Worm (Caenorhabditis elegans) whole organism, young adult: Measurements from ENCODE around the gene W02A2.8.

Source experiments
- C17E4.6 ChIP-seq: fragments of 200-800 bp; sonication (Bioruptor generic); IDR thresholded peaks from 2 replicates; pipeline ENCODE4 v1.3.6; 2022; ENCODE audit warnings: missing genetic modification reagents, missing genetic modification characterization, missing compliant biosample characterization
- F23B12.7 ChIP-seq: sonication (generic microtip); optimal IDR thresholded peaks from 2 replicates; lab custom pipeline; 2017; ENCODE audit warnings: missing genetic modification characterization, mild to moderate bottlenecking, missing compliant biosample characterization, antibody characterized with exemption, moderate library complexity; ENCODE audit not compliant: insufficient read depth
- F33H1.4 ChIP-seq: fragments of 200-800 bp; sonication (Bioruptor generic); IDR thresholded peaks from 2 replicates; pipeline ENCODE4 v1.3.6; 2022; ENCODE audit warnings: missing genetic modification reagents, missing genetic modification characterization, missing compliant biosample characterization
- F52B5.7 ChIP-seq: sonication (generic microtip); optimal IDR thresholded peaks from 2 replicates; lab custom pipeline; 2016; ENCODE audit warnings: mild to moderate bottlenecking, missing genetic modification characterization, missing compliant biosample characterization
- F55B11.4 ChIP-seq: sonication (generic microtip); optimal IDR thresholded peaks from 2 replicates; lab custom pipeline; 2016; ENCODE audit warnings: missing compliant biosample characterization, missing genetic modification characterization, borderline replicate concordance; ENCODE audit not compliant: insufficient read depth
- Y53F4B.3 ChIP-seq: fragments of 200-800 bp; sonication (Bioruptor generic); IDR thresholded peaks from 2 replicates; pipeline ENCODE4 v1.3.6; 2022; ENCODE audit warnings: missing genetic modification reagents, missing genetic modification characterization, missing compliant biosample characterization
- Y67H2A.10 ChIP-seq: fragments of 200-800 bp; sonication (Bioruptor generic); conservative IDR thresholded peaks from 2 replicates; pipeline ENCODE4 v1.3.6; 2022; ENCODE audit warnings: missing genetic modification reagents, missing genetic modification characterization, missing compliant biosample characterization
- Y79H2A.3 ChIP-seq: fragments of 200-800 bp; sonication (Bioruptor generic); conservative IDR thresholded peaks from 2 replicates; pipeline ENCODE4 v1.3.6; 2022; ENCODE audit warnings: missing genetic modification reagents, missing genetic modification characterization, missing compliant biosample characterization
- Y95B8A.8 ChIP-seq: fragments of 200-800 bp; sonication (Bioruptor generic); IDR thresholded peaks from 2 replicates; pipeline ENCODE4 v1.3.6; 2022; ENCODE audit warnings: missing genetic modification reagents, missing genetic modification characterization, missing compliant biosample characterization
- ccch-3 ChIP-seq: fragments of 200-800 bp; sonication (Bioruptor generic); optimal IDR thresholded peaks from 2 replicates; lab custom pipeline; 2018; ENCODE audit warnings: mild to moderate bottlenecking, missing genetic modification characterization, missing compliant biosample characterization
- ceh-100 ChIP-seq: fragments of 200-800 bp; sonication (Bioruptor generic); IDR thresholded peaks from 2 replicates; pipeline ENCODE4 v1.3.6; 2022; ENCODE audit warnings: missing genetic modification reagents, missing genetic modification characterization, missing compliant biosample characterization
- ceh-27 ChIP-seq: fragments of 200-800 bp; sonication (Bioruptor generic); optimal IDR thresholded peaks from 2 replicates; lab custom pipeline; 2018; ENCODE audit warnings: mild to moderate bottlenecking, missing genetic modification characterization, moderate library complexity, missing compliant biosample characterization
- ceh-40 ChIP-seq: fragments of 200-800 bp; sonication (Bioruptor generic); IDR thresholded peaks from 2 replicates; pipeline ENCODE4 v1.3.6; 2022; ENCODE audit warnings: missing genetic modification characterization, missing compliant biosample characterization
- die-1 ChIP-seq: sonication (generic microtip); optimal IDR thresholded peaks from 2 replicates; lab custom pipeline; 2016; ENCODE audit warnings: missing genotype, mild to moderate bottlenecking, missing genetic modification characterization, missing compliant biosample characterization
- dox-1 ChIP-seq: fragments of 200-800 bp; sonication (Bioruptor generic); IDR thresholded peaks from 2 replicates; pipeline ENCODE4 v1.3.6; 2022; ENCODE audit warnings: missing genetic modification reagents, missing genetic modification characterization, missing compliant biosample characterization
- dpl-1 ChIP-seq: fragments of 150-350 bp; optimal IDR thresholded peaks from 2 replicates; lab custom pipeline; 2014; ENCODE audit warnings: missing biosample characterization, missing genetic modification reagents, missing genetic modification characterization
- egl-44 ChIP-seq: fragments of 200-800 bp; sonication (Bioruptor generic); IDR thresholded peaks from 2 replicates; pipeline ENCODE4 v1.3.6; 2022; ENCODE audit warnings: missing genetic modification reagents, missing genetic modification characterization, missing compliant biosample characterization
- egrh-3 ChIP-seq: fragments of 200-800 bp; sonication (Bioruptor generic); IDR thresholded peaks from 2 replicates; pipeline ENCODE4 v1.3.6; 2022; ENCODE audit warnings: missing genetic modification reagents, missing genetic modification characterization, missing compliant biosample characterization
- ekl-4 ChIP-seq: fragments of 200-800 bp; sonication (Bioruptor generic); IDR thresholded peaks from 2 replicates; pipeline ENCODE4 v1.3.6; 2022; ENCODE audit warnings: missing genetic modification reagents, missing genetic modification characterization, missing compliant biosample characterization
- hlh-12 ChIP-seq: sonication (generic microtip); optimal IDR thresholded peaks from 2 replicates; lab custom pipeline; 2016; ENCODE audit warnings: missing genetic modification characterization, missing compliant biosample characterization
- hmg-1.2 ChIP-seq: fragments of 200-800 bp; sonication (Bioruptor generic); IDR thresholded peaks from 2 replicates; pipeline ENCODE4 v1.3.6; 2022; ENCODE audit warnings: missing genetic modification reagents, missing genetic modification characterization, missing compliant biosample characterization
- hmg-20 ChIP-seq: fragments of 200-800 bp; sonication (Bioruptor generic); IDR thresholded peaks from 2 replicates; pipeline ENCODE4 v1.3.6; 2022; ENCODE audit warnings: missing genetic modification reagents, missing genetic modification characterization, missing compliant biosample characterization
- hrde-1 ChIP-seq: sonication (generic microtip); optimal IDR thresholded peaks from 2 replicates; lab custom pipeline; 2016; ENCODE audit warnings: missing genetic modification characterization, mild to moderate bottlenecking, missing compliant biosample characterization, moderate library complexity, missing genotype, missing genetic modification reagents, borderline replicate concordance
- let-607 ChIP-seq, 2 experiments: fragments of 200-800 bp in 1 of 2; sonication (Bioruptor generic) in 1 of 2; sonication (generic microtip) in 1 of 2; optimal IDR thresholded peaks; 2 replicates each; lab custom pipeline; 2016 to 2018; ENCODE audit warnings: mild to moderate bottlenecking in 2 of 2, missing compliant biosample characterization in 2 of 2, missing genetic modification characterization in 2 of 2, moderate library complexity in 2 of 2, missing genotype in 1 of 2
- lin-26 ChIP-seq: fragments of 200-800 bp; sonication (Bioruptor generic); IDR thresholded peaks from 2 replicates; pipeline ENCODE4 v1.3.6; 2022; ENCODE audit warnings: missing genetic modification reagents, missing genetic modification characterization, missing compliant biosample characterization
- lin-40 ChIP-seq: sonication (generic microtip); optimal IDR thresholded peaks from 2 replicates; lab custom pipeline; 2016; ENCODE audit warnings: missing genetic modification characterization, mild to moderate bottlenecking, missing compliant biosample characterization, missing genotype, missing genetic modification reagents
- lsl-1 ChIP-seq: fragments of 200-800 bp; sonication (Bioruptor generic); optimal IDR thresholded peaks from 2 replicates; lab custom pipeline; 2018; ENCODE audit warnings: mild to moderate bottlenecking, missing genetic modification characterization, moderate library complexity, missing compliant biosample characterization
- lsy-27 ChIP-seq: sonication (generic microtip); optimal IDR thresholded peaks from 2 replicates; lab custom pipeline; 2017; ENCODE audit warnings: missing genetic modification characterization, mild to moderate bottlenecking, missing compliant biosample characterization, antibody characterized with exemption, missing genotype, borderline replicate concordance; ENCODE audit not compliant: insufficient read depth
- madf-10 ChIP-seq: sonication (generic microtip); optimal IDR thresholded peaks from 2 replicates; lab custom pipeline; 2016; ENCODE audit warnings: mild to moderate bottlenecking, missing genetic modification characterization, missing compliant biosample characterization
- madf-6 ChIP-seq: fragments of 200-800 bp; sonication (Bioruptor generic); IDR thresholded peaks from 2 replicates; pipeline ENCODE4 v1.3.6; 2022; ENCODE audit warnings: missing genetic modification reagents, missing genetic modification characterization, missing compliant biosample characterization
- mcd-1 ChIP-seq: fragments of 200-800 bp; sonication (Bioruptor generic); IDR thresholded peaks from 2 replicates; pipeline ENCODE4 v1.3.6; 2022; ENCODE audit warnings: missing genetic modification reagents, missing genetic modification characterization, missing compliant biosample characterization
- mes-4 ChIP-seq: sonication (generic microtip); optimal IDR thresholded peaks from 2 replicates; lab custom pipeline; 2016; ENCODE audit warnings: missing genotype, missing genetic modification characterization, missing compliant biosample characterization
- nhr-27 ChIP-seq: fragments of 200-800 bp; sonication (Bioruptor generic); optimal IDR thresholded peaks from 2 replicates; lab custom pipeline; 2018; ENCODE audit warnings: mild to moderate bottlenecking, missing genetic modification characterization, moderate library complexity, missing compliant biosample characterization
- pbrm-1 ChIP-seq: fragments of 200-800 bp; sonication (Bioruptor generic); IDR thresholded peaks from 2 replicates; pipeline ENCODE4 v1.3.6; 2022; ENCODE audit warnings: missing genetic modification reagents, missing genetic modification characterization, missing compliant biosample characterization
- snpc-1.3 ChIP-seq: sonication (generic microtip); optimal IDR thresholded peaks from 2 replicates; lab custom pipeline; 2017; ENCODE audit warnings: missing genetic modification characterization, mild to moderate bottlenecking, missing compliant biosample characterization, antibody characterized with exemption, moderate library complexity, missing genotype, missing genetic modification reagents; ENCODE audit not compliant: insufficient read depth
- snpc-4 ChIP-seq, 5 experiments: fragments of 150-350 bp in 1 of 5; sonication (generic microtip) in 4 of 5; optimal IDR thresholded peaks; 2 replicates each; lab custom pipeline; 2014 to 2018; ENCODE audit warnings: missing genetic modification characterization in 5 of 5, missing biosample characterization in 3 of 5, antibody characterized with exemption in 2 of 5, mild to moderate bottlenecking in 2 of 5, missing compliant biosample characterization in 2 of 5, missing genotype in 2 of 5, moderate library complexity in 2 of 5, missing genetic modification reagents in 1 of 5
- unc-62 ChIP-seq: fragments of 150-350 bp; optimal IDR thresholded peaks from 2 replicates; lab custom pipeline; 2014; ENCODE audit warnings: missing biosample characterization, missing genetic modification reagents, missing genetic modification characterization
- ztf-18 ChIP-seq: sonication (generic microtip); optimal IDR thresholded peaks from 2 replicates; lab custom pipeline; 2016; ENCODE audit warnings: missing genotype, mild to moderate bottlenecking, missing genetic modification characterization, missing compliant biosample characterization

The W02A2.8 gene

DNA sequence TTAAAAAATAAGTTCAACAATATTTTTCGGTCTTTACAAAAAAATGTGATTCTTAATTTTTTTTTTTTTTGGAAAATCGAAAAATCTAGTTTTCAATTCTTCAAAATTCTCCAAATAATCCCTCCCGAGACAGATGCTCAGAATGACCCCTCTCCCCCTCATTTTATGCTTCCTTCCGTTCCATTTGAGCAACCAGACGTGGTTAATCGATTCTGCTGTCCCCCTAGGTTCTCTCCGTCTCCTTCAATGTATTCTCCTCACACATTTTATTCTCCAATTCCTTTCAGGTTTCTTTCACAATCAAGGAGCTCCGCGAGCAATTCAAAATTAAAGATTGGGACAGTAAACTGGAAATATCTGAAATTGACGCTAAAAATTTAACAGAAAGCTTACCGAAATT is 16.5 kb upstream of the W02A2.8 start:
- no peak for TF ChIP-seq ceh-27 (GFP tag; lab: Kevin White, UChicago)
- no peak for TF ChIP-seq hlh-12 (tag; lab: Kevin White, UChicago)
- TF ChIP-seq madf-10 (tag; lab: Kevin White, UChicago): no peak
- TF ChIP-seq mcd-1: no peak

DNA sequence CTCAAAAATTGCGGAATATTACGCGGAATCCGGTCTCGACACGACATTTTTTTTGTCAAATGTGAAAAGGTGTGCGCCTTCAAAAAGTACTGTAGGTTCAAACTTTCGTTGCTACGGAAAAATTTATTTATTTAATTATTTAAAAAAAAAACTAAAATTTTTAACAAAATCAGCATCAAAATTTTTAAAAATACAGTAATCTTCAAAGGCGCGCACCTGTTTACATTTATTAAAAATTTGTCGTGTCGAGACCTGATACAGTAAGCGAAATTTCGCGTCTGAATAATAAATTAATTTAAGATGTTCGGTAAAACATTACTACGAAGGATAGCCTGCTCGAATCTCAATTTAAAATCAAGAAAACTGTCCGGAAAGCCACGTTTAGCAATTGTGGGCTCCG is 13.3 kb upstream of the W02A2.8 start, which contains the start of gene Y62E10A.6:
Gene Y62E10A.6, plus strand, starts transcription at position 301 of the 400 bp plus-strand sequence.
- TF ChIP-seq lin-26 (GFP tag; lab: Robert Waterston, UW) (no peak), F55B11.4 (no peak), hmg-1.2 (GFP tag; lab: Robert Waterston, UW) (no peak), lsy-27 (tag; lab: Kevin White, UChicago) (no peak), mes-4 (tag; lab: Kevin White, UChicago) (no peak), ccch-3 (GFP tag; lab: Kevin White, UChicago) (no peak), ztf-18 (tag; lab: Kevin White, UChicago) (peak; percentile 14), egl-44 (GFP tag; lab: Robert Waterston, UW) (no peak), ekl-4 (no peak), Y79H2A.3 (GFP tag; lab: Robert Waterston, UW) (no peak), die-1 (tag; lab: Kevin White, UChicago) (no peak), lsl-1 (peak; percentile 6), let-607 (tag; optimal IDR thresholded peaks at IDR 0.05; lab: Kevin White, UChicago) (no peak)
- TF ChIP-seq, all 124 proteins: peak for 2

DNA sequence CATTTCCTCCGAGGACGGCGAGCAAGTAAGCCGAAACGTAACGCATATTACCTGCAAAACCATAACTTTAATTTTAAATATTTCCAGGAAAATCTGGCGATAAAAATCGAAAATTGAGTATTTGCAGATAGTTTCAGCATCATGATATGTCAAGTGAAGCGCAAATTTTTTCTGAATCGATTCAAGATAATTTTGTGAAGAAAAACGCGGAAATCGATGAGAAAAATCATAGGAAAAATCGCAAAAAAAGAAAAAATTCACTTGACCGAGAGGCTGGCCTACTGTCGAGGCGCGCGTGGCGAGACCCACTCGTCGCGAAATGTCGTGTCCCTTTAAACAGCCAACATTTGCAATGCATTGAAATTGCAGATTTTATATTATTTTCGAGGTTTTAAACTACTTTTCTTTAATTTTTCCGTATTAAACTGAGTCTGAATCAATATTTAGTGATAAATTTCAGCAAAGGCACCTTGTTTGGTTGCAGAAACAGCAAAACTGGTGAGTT is 11.9 kb upstream of the W02A2.8 start, which contains the start of the genes rla-2, popl-7 and Y62E10A.24:
Gene rla-2, minus strand, starts transcription at position 51 of the 505 bp plus-strand sequence.
Gene popl-7, plus strand, starts transcription at position 455 of the 505 bp plus-strand sequence.
Gene Y62E10A.24, plus strand, starts transcription at position 476 of the 505 bp plus-strand sequence.
- TF ChIP-seq ekl-4: no peak
- TF ChIP-seq snpc-4 (GFP tag; optimal IDR thresholded peaks at IDR 0.05; lab: Kevin White, UChicago): no peak
- TF ChIP-seq snpc-4 (tag; optimal IDR thresholded peaks at IDR 0.05; lab: Kevin White, UChicago): peak in 1 of 4 experiments; percentile 3
- no peak for TF ChIP-seq Y95B8A.8 (GFP tag; lab: Robert Waterston, UW)
- TF ChIP-seq Y53F4B.3 (GFP tag; lab: Robert Waterston, UW): no peak
- TF ChIP-seq pbrm-1 (GFP tag; lab: Robert Waterston, UW): no peak
- TF ChIP-seq F52B5.7 (tag; lab: Kevin White, UChicago): no peak
- TF ChIP-seq dpl-1 (GFP tag; lab: Kevin White, UChicago): no peak
- TF ChIP-seq lin-40: no peak
- peak; percentile 79 for TF ChIP-seq F33H1.4 (GFP tag; lab: Robert Waterston, UW)
- no peak for TF ChIP-seq snpc-1.3 (tag; lab: Kevin White, UChicago)
- no peak for TF ChIP-seq ceh-40 (GFP tag; lab: Robert Waterston, UW)
- no peak for TF ChIP-seq mcd-1
- TF ChIP-seq unc-62: no peak
- no peak for TF ChIP-seq hrde-1 (tag; lab: Kevin White, UChicago)
- no peak for TF ChIP-seq hmg-20 (GFP tag; lab: Robert Waterston, UW)
- TF ChIP-seq madf-6 (GFP tag; lab: Robert Waterston, UW): peak; percentile 12; the same call in 1 of the 2 replicates
- no peak for TF ChIP-seq Y67H2A.10 (GFP tag; lab: Robert Waterston, UW)
- TF ChIP-seq egrh-3 (GFP tag; lab: Robert Waterston, UW): no peak
- no peak for TF ChIP-seq dox-1 (GFP tag; lab: Robert Waterston, UW)
- no peak for TF ChIP-seq ceh-100 (GFP tag; lab: Robert Waterston, UW)
- no peak for TF ChIP-seq nhr-27
- TF ChIP-seq C17E4.6 (GFP tag; lab: Robert Waterston, UW): no peak
- peak; percentile 27 for TF ChIP-seq F23B12.7
